Fruit fly (Drosophila melanogaster): Measurements from ENCODE around the gene Tango5.

dm6 chrX:10787352-10787751 is 23.1 kb upstream of the Tango5 start:
- TF ChIP-seq CG4318 (GFP tag; optimal IDR thresholded peaks at IDR 0.05) (no peak), Sox102F (GFP tag; optimal IDR thresholded peaks at IDR 0.05) (no peak), Gug (GFP tag; IDR thresholded peaks at IDR 0.05) (no peak), cyc (GFP tag; optimal IDR thresholded peaks at IDR 0.05) (no peak), fd59A (GFP tag; optimal IDR thresholded peaks at IDR 0.05) (no peak)
